Worm (Caenorhabditis elegans) whole organism, early embryonic: Measurements from ENCODE around the gene ins-31.

Experiments used
- B0310.2 ChIP-seq: sonication (generic microtip); optimal IDR thresholded peaks from 2 replicates; lab custom pipeline; 2016; ENCODE audit warnings: mild to moderate bottlenecking, missing genetic modification characterization, missing compliant biosample characterization
- F13C5.2 ChIP-seq: sonication (generic microtip); optimal IDR thresholded peaks from 2 replicates; lab custom pipeline; 2017; ENCODE audit warnings: mild to moderate bottlenecking, missing genetic modification characterization, inconsistent platforms, missing compliant biosample characterization
- ama-1 ChIP-seq: fragments of 150-350 bp; optimal IDR thresholded peaks from 2 replicates; lab custom pipeline; 2014
- ceh-13 ChIP-seq: fragments of 200-800 bp; sonication (Bioruptor generic); optimal IDR thresholded peaks from 2 replicates; lab custom pipeline; 2018; ENCODE audit warnings: mild to moderate bottlenecking, missing genetic modification characterization, missing compliant biosample characterization
- ets-7 ChIP-seq: sonication (generic microtip); optimal IDR thresholded peaks from 2 replicates; lab custom pipeline; 2016; ENCODE audit warnings: missing genotype, missing genetic modification characterization, missing compliant biosample characterization
- flt-1 ChIP-seq: fragments of 200-800 bp; sonication (Bioruptor generic); IDR thresholded peaks from 2 replicates; pipeline ENCODE4 v1.3.6; 2022; ENCODE audit warnings: missing genetic modification characterization, missing compliant biosample characterization
- hmg-4 ChIP-seq: fragments of 200-800 bp; sonication (Bioruptor generic); optimal IDR thresholded peaks from 2 replicates; lab custom pipeline; 2018; ENCODE audit warnings: mild to moderate bottlenecking, missing genetic modification characterization, missing compliant biosample characterization
- hnd-1 ChIP-seq: sonication (generic microtip); optimal IDR thresholded peaks from 2 replicates; lab custom pipeline; 2016; ENCODE audit warnings: missing genetic modification characterization, missing compliant biosample characterization
- pes-1 ChIP-seq: fragments of 200-800 bp; sonication (Bioruptor generic); IDR thresholded peaks from 2 replicates; pipeline ENCODE4 v1.3.6; 2022; ENCODE audit warnings: missing genetic modification reagents, missing genetic modification characterization, missing compliant biosample characterization
- scrt-1 ChIP-seq: fragments of 200-800 bp; sonication (Bioruptor generic); IDR thresholded peaks from 2 replicates; pipeline ENCODE4 v1.3.6; 2022; ENCODE audit warnings: missing genetic modification characterization, missing compliant biosample characterization
- sea-1 ChIP-seq: fragments of 200-800 bp; sonication (Bioruptor generic); conservative IDR thresholded peaks from 2 replicates; pipeline ENCODE4 v1.3.6; 2022; ENCODE audit warnings: missing genetic modification characterization, missing compliant biosample characterization
- tra-4 ChIP-seq: sonication (generic microtip); optimal IDR thresholded peaks from 2 replicates; lab custom pipeline; 2017; ENCODE audit warnings: missing genetic modification characterization, missing compliant biosample characterization

ce11 chrII:3096060-3096459, 30.8 kb upstream of the ins-31 start, which contains the start of gene srg-23:
- TF ChIP-seq B0310.2 (tag; lab: Kevin White, UChicago) (no peak), pes-1 (GFP tag; lab: Robert Waterston, UW) (no peak), hmg-4 (no peak), F13C5.2 (tag; lab: Kevin White, UChicago) (no peak), ama-1 (lab: Kevin White, UChicago) (no peak), flt-1 (GFP tag; lab: Robert Waterston, UW) (no peak), hnd-1 (tag; lab: Kevin White, UChicago) (no peak), ets-7 (tag; lab: Kevin White, UChicago) (no peak), ceh-13 (GFP tag; lab: Kevin White, UChicago) (no peak), scrt-1 (GFP tag; lab: Robert Waterston, UW) (no peak), tra-4 (tag; lab: Kevin White, UChicago) (no peak), sea-1 (GFP tag; lab: Robert Waterston, UW) (no peak)
